Worm (Caenorhabditis elegans) whole organism, midembryonic: ENCODE data around the gene F52H2.1.

Experiments used
- T22C8.4 ChIP-seq: fragments of 200-800 bp; sonication (Bioruptor generic); IDR thresholded peaks from 2 replicates; pipeline ENCODE4 v1.3.6; 2022; ENCODE audit warnings: missing genetic modification characterization, missing compliant biosample characterization
- klf-2 ChIP-seq: fragments of 200-800 bp; sonication (Bioruptor generic); conservative IDR thresholded peaks from 2 replicates; pipeline ENCODE4 v1.3.6; 2022; ENCODE audit warnings: missing genetic modification reagents, missing genetic modification characterization, missing compliant biosample characterization
- med-1 ChIP-seq: sonication (generic microtip); optimal IDR thresholded peaks from 2 replicates; lab custom pipeline; 2017; ENCODE audit warnings: missing genetic modification characterization, mild to moderate bottlenecking, missing compliant biosample characterization, antibody characterized with exemption, missing genetic modification reagents; ENCODE audit not compliant: insufficient read depth
- ref-1 ChIP-seq: fragments of 200-800 bp; sonication (Bioruptor generic); conservative IDR thresholded peaks from 2 replicates; pipeline ENCODE4 v1.3.6; 2022; ENCODE audit warnings: missing genetic modification reagents, missing genetic modification characterization, missing compliant biosample characterization
- tab-1 ChIP-seq: fragments of 200-800 bp; sonication (Bioruptor generic); IDR thresholded peaks from 2 replicates; pipeline ENCODE4 v1.3.6; 2022; ENCODE audit warnings: missing genetic modification characterization, missing compliant biosample characterization

- TF ChIP-seq ref-1 (GFP tag; lab: Robert Waterston, UW) = no peak
- no peak for TF ChIP-seq T22C8.4
- no peak for TF ChIP-seq med-1 (GFP tag; lab: Kevin White, UChicago)
- TF ChIP-seq klf-2 (GFP tag; lab: Robert Waterston, UW) = no peak
- no peak for TF ChIP-seq tab-1 (GFP tag; lab: Robert Waterston, UW)
These were observed 22.8 kb downstream of the F52H2.1 start for ce11 chrX:2595757-2596059.
